Fruit fly (Drosophila melanogaster): ENCODE measurements around the gene CG13361.

Gene CG13361

DNA sequence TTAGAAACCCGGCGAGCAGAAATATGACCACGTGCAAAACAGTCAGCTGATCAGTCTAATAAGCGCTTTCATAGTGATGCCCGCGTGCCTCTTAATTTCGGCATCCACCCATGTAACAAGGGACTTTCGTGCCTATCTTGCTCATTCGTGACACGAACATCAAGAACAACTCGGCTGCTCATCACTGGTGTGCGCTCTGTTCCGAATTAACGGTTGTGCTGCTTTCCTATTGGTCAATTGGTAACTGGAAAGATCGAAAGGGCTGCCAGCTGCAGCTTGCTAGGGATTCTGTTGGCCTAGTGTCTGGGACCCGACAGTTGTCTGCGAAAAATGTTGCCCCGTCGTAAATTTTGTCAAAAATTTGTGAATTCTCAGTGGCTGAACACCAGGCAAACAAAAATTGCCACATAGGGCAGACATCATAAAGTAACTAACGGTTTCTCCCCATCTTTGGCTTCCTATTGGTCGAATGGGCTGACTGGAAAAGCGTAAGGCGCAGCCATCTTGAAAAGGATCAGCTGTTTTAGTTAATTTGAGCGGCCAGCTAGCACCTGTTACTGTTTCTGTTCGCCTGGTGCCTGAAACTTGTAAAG, 43.0 kb upstream of the CG13361 start (continued):
- TF ChIP-seq lilli (GFP tag; optimal IDR thresholded peaks at IDR 0.05) = peak; percentile 35
- no peak for TF ChIP-seq CG12104 (GFP tag; optimal IDR thresholded peaks at IDR 0.05)
- no peak for TF ChIP-seq CG7928 (GFP tag; optimal IDR thresholded peaks at IDR 0.05)
- TF ChIP-seq wek (GFP tag; optimal IDR thresholded peaks at IDR 0.05) = no peak
- no peak for TF ChIP-seq HHEX (GFP tag; optimal IDR thresholded peaks at IDR 0.05)
- TF ChIP-seq CG4282 (GFP tag; optimal IDR thresholded peaks at IDR 0.05) = no peak
- TF ChIP-seq CG9437 (GFP tag; optimal IDR thresholded peaks at IDR 0.05) = no peak
- TF ChIP-seq Dp (GFP tag; optimal IDR thresholded peaks at IDR 0.05) = no peak
- TF ChIP-seq ind (GFP tag; optimal IDR thresholded peaks at IDR 0.05) = no peak
- TF ChIP-seq sqz (GFP tag; optimal IDR thresholded peaks at IDR 0.05) = no peak
- TF ChIP-seq Dip2 (GFP tag; IDR thresholded peaks at IDR 0.05) = no peak
- TF ChIP-seq BEAF-32 (GFP tag; optimal IDR thresholded peaks at IDR 0.05) = peak; percentile 87
- TF ChIP-seq luna (GFP tag; optimal IDR thresholded peaks at IDR 0.05) = no peak
- TF ChIP-seq CG8765 (GFP tag; IDR thresholded peaks at IDR 0.05) = no peak
- no peak for TF ChIP-seq CG12744 (GFP tag; optimal IDR thresholded peaks at IDR 0.05)
- TF ChIP-seq PHDP (tag; optimal IDR thresholded peaks at IDR 0.05) = no peak
- no peak for TF ChIP-seq pnt (GFP tag; optimal IDR thresholded peaks at IDR 0.05)
- no peak for TF ChIP-seq Dip3 (GFP tag; optimal IDR thresholded peaks at IDR 0.05)
- TF ChIP-seq hb (GFP tag; IDR thresholded peaks at IDR 0.05; ENCODE audit: partially characterized antibody) = peak; percentile 88
- peak; percentile 12 for TF ChIP-seq exex (tag; optimal IDR thresholded peaks at IDR 0.05)
- TF ChIP-seq tgo (GFP tag; IDR thresholded peaks at IDR 0.05) = no peak
- no peak for TF ChIP-seq CG4328 (GFP tag; optimal IDR thresholded peaks at IDR 0.05)
- no peak for TF ChIP-seq Adf1 (GFP tag; IDR thresholded peaks at IDR 0.05)
- peak; percentile 98 for TF ChIP-seq zen2 (GFP tag; IDR thresholded peaks at IDR 0.05; ENCODE audit: partially characterized antibody)
- no peak for TF ChIP-seq grn (GFP tag; optimal IDR thresholded peaks at IDR 0.05)
- TF ChIP-seq CG30431 (GFP tag; optimal IDR thresholded peaks at IDR 0.05) = no peak
- no peak for TF ChIP-seq h (optimal IDR thresholded peaks at IDR 0.05)
- no peak for TF ChIP-seq CG10959 (GFP tag; IDR thresholded peaks at IDR 0.05)
- TF ChIP-seq CG16863 (GFP tag; optimal IDR thresholded peaks at IDR 0.05) = no peak
- TF ChIP-seq Ets65A (GFP tag) = peak; percentile 50
- TF ChIP-seq nerfin-1 (tag; optimal IDR thresholded peaks at IDR 0.05) = no peak
- TF ChIP-seq CG12236 (GFP tag; optimal IDR thresholded peaks at IDR 0.05) = no peak
- TF ChIP-seq zen (tag; optimal IDR thresholded peaks at IDR 0.05) = no peak
- no peak for TF ChIP-seq CG10321 (GFP tag; IDR thresholded peaks at IDR 0.05)
- TF ChIP-seq CG10366 (GFP tag; IDR thresholded peaks at IDR 0.05) = no peak
- TF ChIP-seq Bdp1 (GFP tag; optimal IDR thresholded peaks at IDR 0.05) = no peak
- TF ChIP-seq stc (GFP tag; IDR thresholded peaks at IDR 0.05) = no peak
- TF ChIP-seq pros (GFP tag; optimal IDR thresholded peaks at IDR 0.05) = peak; percentile 90
- TF ChIP-seq CG9215 (GFP tag; IDR thresholded peaks at IDR 0.05) = no peak
- no peak for TF ChIP-seq CG10565 (GFP tag; optimal IDR thresholded peaks at IDR 0.05)
- no peak for TF ChIP-seq CG11560 (tag; IDR thresholded peaks at IDR 0.05)
- TF ChIP-seq Poxn (GFP tag; IDR thresholded peaks at IDR 0.05) = no peak
- TF ChIP-seq CG11696 (GFP tag; IDR thresholded peaks at IDR 0.05) = no peak
- TF ChIP-seq CTCF (GFP tag; optimal IDR thresholded peaks at IDR 0.05) = no peak
- no peak for TF ChIP-seq HLH3B (GFP tag; IDR thresholded peaks at IDR 0.05)
- no peak for TF ChIP-seq CG11085 (GFP tag; IDR thresholded peaks at IDR 0.05)
- TF ChIP-seq CG4424 (GFP tag; optimal IDR thresholded peaks at IDR 0.05) = peak; percentile 3
- TF ChIP-seq CG30020 (tag; optimal IDR thresholded peaks at IDR 0.05) = no peak
- TF ChIP-seq CG8388 (GFP tag; optimal IDR thresholded peaks at IDR 0.05) = no peak
- TF ChIP-seq kni (GFP tag; optimal IDR thresholded peaks at IDR 0.05) = peak; percentile 91
- no peak for TF ChIP-seq jigr1 (GFP tag; IDR thresholded peaks at IDR 0.05)
- no peak for TF ChIP-seq CG11723 (GFP tag; optimal IDR thresholded peaks at IDR 0.05)
- no peak for TF ChIP-seq CG15073 (GFP tag; optimal IDR thresholded peaks at IDR 0.05)

All from whole organism, embryonic.